Worm (Caenorhabditis elegans) whole organism, mixed stage, embryonic: Measurements from ENCODE around the gene Y94A7B.11.

Experiments used
- M03D4.4 ChIP-seq: sonication (generic microtip); optimal IDR thresholded peaks from 2 replicates; lab custom pipeline; 2017; ENCODE audit warnings: mild to moderate bottlenecking, missing genetic modification characterization, missing compliant biosample characterization
- ces-1 ChIP-seq: fragments of 150-350 bp; optimal IDR thresholded peaks from 2 replicates; lab custom pipeline; 2014; ENCODE audit warnings: missing biosample characterization, missing genetic modification reagents, missing genetic modification characterization
- elt-1 ChIP-seq: sonication (generic microtip); optimal IDR thresholded peaks from 2 replicates; lab custom pipeline; 2017; ENCODE audit warnings: missing genetic modification characterization, mild to moderate bottlenecking, missing compliant biosample characterization, antibody characterized with exemption, moderate library complexity, borderline replicate concordance; ENCODE audit not compliant: insufficient read depth
- lin-32 ChIP-seq: fragments of 200-800 bp; sonication (Bioruptor generic); optimal IDR thresholded peaks from 2 replicates; lab custom pipeline; 2018; ENCODE audit warnings: mild to moderate bottlenecking, missing genetic modification characterization, missing compliant biosample characterization
- mab-5 ChIP-seq: fragments of 150-350 bp; optimal IDR thresholded peaks from 2 replicates; lab custom pipeline; 2014; ENCODE audit warnings: missing biosample characterization, missing genetic modification characterization
- nhr-28 ChIP-seq: fragments of 150-350 bp; optimal IDR thresholded peaks from 2 replicates; lab custom pipeline; 2014; ENCODE audit warnings: missing biosample characterization, missing genetic modification characterization
- nhr-76 ChIP-seq: sonication (generic microtip); optimal IDR thresholded peaks from 2 replicates; lab custom pipeline; 2017; ENCODE audit warnings: missing biosample characterization, missing genetic modification characterization
- pha-4 ChIP-seq: fragments of 150-350 bp; optimal IDR thresholded peaks from 2 replicates; lab custom pipeline; 2018; ENCODE audit warnings: missing biosample characterization, missing genetic modification reagents, missing genetic modification characterization
- sem-2 ChIP-seq: fragments of 200-800 bp; sonication (Bioruptor generic); optimal IDR thresholded peaks from 2 replicates; lab custom pipeline; 2018; ENCODE audit warnings: mild to moderate bottlenecking, missing genetic modification characterization, missing compliant biosample characterization
- snpc-4 ChIP-seq: fragments of 150-350 bp; optimal IDR thresholded peaks from 2 replicates; lab custom pipeline; 2014; ENCODE audit warnings: missing biosample characterization, missing genetic modification characterization
- unc-39 ChIP-seq: fragments of 150-350 bp; optimal IDR thresholded peaks from 2 replicates; lab custom pipeline; 2014; ENCODE audit warnings: missing biosample characterization, missing genetic modification characterization
- ztf-11 ChIP-seq: fragments of 150-350 bp; optimal IDR thresholded peaks from 2 replicates; lab custom pipeline; 2014; ENCODE audit warnings: missing biosample characterization, missing genetic modification characterization

DNA sequence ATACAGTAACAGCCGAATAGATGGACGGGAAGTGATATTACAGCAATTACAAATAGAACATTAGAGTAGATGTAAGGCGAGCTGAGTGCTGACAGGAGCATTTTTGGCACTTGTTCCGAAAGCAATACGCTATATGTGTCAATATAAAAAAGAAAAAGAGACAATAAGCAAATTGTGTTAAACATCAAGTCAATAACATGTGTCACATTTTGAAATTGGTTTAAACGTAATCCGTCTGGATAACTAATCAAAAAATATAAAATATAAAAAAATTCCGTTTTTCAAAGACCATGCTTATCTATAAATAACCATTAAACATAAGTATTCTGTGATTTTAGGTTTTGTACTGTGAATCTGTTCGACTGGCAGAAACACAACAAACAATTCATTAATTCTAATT is 6.8 kb downstream of the Y94A7B.11 start, which contains the start of gene srh-288:
- no peak for TF ChIP-seq ztf-11 (tag; lab: Kevin White, UChicago)
- no peak for TF ChIP-seq ces-1 (GFP tag; lab: Kevin White, UChicago)
- TF ChIP-seq lin-32, result no peak
- TF ChIP-seq nhr-28 (tag; lab: Kevin White, UChicago), result no peak
- TF ChIP-seq mab-5 (tag; lab: Kevin White, UChicago), result no peak
- no peak for TF ChIP-seq pha-4 (tag; lab: Kevin White, UChicago)
- no peak for TF ChIP-seq M03D4.4 (tag; lab: Kevin White, UChicago)
- no peak for TF ChIP-seq nhr-76 (tag; lab: Kevin White, UChicago)
- no peak for TF ChIP-seq elt-1 (tag; lab: Kevin White, UChicago)
- TF ChIP-seq unc-39 (tag; lab: Kevin White, UChicago), result no peak
- TF ChIP-seq snpc-4, result no peak
- no peak for TF ChIP-seq sem-2 (GFP tag; lab: Kevin White, UChicago)
